Fruit fly (Drosophila melanogaster): ENCODE measurements around the gene CG42709.

CG42709 gene

dm6 chr3L:12813907-12814306 lies 23.9 kb downstream of the CG42709 start, which contains the start of the genes Sf3a2 and CG42588 (continued):
- TF ChIP-seq nerfin-2 (GFP tag; IDR thresholded peaks at IDR 0.05; ENCODE audit: partially characterized antibody) (no peak), abd-A (tag; optimal IDR thresholded peaks at IDR 0.05) (no peak), Ets97D (GFP tag; optimal IDR thresholded peaks at IDR 0.05) (peak; percentile 57), CG2889 (GFP tag; IDR thresholded peaks at IDR 0.05) (0 out of 3 replicates have a peak, but pooled peaks have one; percentile 29), CG10209 (GFP tag; optimal IDR thresholded peaks at IDR 0.05) (peak; percentile 13), CG2875 (GFP tag; optimal IDR thresholded peaks at IDR 0.05) (no peak), Dbx (GFP tag; IDR thresholded peaks at IDR 0.05) (peak; percentile 83), usp (GFP tag; optimal IDR thresholded peaks at IDR 0.05) (no peak), CG9215 (GFP tag; IDR thresholded peaks at IDR 0.05) (peak; percentile 71; the same call in 1 of the 2 replicates), dysf (GFP tag; IDR thresholded peaks at IDR 0.05) (peak; percentile 67; the same call in 2 of the 3 replicates), cas (GFP tag; IDR thresholded peaks at IDR 0.05) (peak; percentile 40; the same call in 1 of the 2 replicates), CG14667 (GFP tag; IDR thresholded peaks at IDR 0.05) (no peak; the same call in 1 of the 2 replicates), MTF-1 (GFP tag; optimal IDR thresholded peaks at IDR 0.05; ENCODE audit: borderline replicate concordance) (no peak), CG12155 (GFP tag; optimal IDR thresholded peaks at IDR 0.05) (peak; percentile 68), crol (GFP tag; IDR thresholded peaks at IDR 0.05) (no peak), Optix (GFP tag; IDR thresholded peaks at IDR 0.05) (0 out of 3 replicates have a peak, but pooled peaks have one; percentile 42), Spps (tag; optimal IDR thresholded peaks at IDR 0.05) (peak; percentile 26), gro (GFP tag; optimal IDR thresholded peaks at IDR 0.05) (no peak), grau (tag; optimal IDR thresholded peaks at IDR 0.05) (peak; percentile 76), jing (GFP tag; optimal IDR thresholded peaks at IDR 0.05) (no peak), CG4360 (GFP tag; IDR thresholded peaks at IDR 0.05) (peak; percentile 62), HLH54F (GFP tag; optimal IDR thresholded peaks at IDR 0.05) (peak; percentile 42), CG8388 (GFP tag; optimal IDR thresholded peaks at IDR 0.05) (peak; percentile 35), CG9609 (GFP tag; optimal IDR thresholded peaks at IDR 0.05) (peak; percentile 10), CG14014 (GFP tag; IDR thresholded peaks at IDR 0.05) (peak; percentile 56), Camta (GFP tag; optimal IDR thresholded peaks at IDR 0.05) (no peak), D19B (GFP tag; optimal IDR thresholded peaks at IDR 0.05) (no peak), ftz-f1 (GFP tag; optimal IDR thresholded peaks at IDR 0.05) (peak; percentile 10), CG17912 (GFP tag; optimal IDR thresholded peaks at IDR 0.05) (no peak), NfI (GFP tag; optimal IDR thresholded peaks at IDR 0.05) (no peak), exex (tag; optimal IDR thresholded peaks at IDR 0.05) (no peak), CG30403 (GFP tag; optimal IDR thresholded peaks at IDR 0.05) (peak; percentile 72), CTCF (GFP tag; optimal IDR thresholded peaks at IDR 0.05) (no peak), psq (GFP tag; optimal IDR thresholded peaks at IDR 0.05) (peak; percentile 58), CG16815 (GFP tag; optimal IDR thresholded peaks at IDR 0.05) (peak; percentile 44), CG33213 (GFP tag; optimal IDR thresholded peaks at IDR 0.05) (no peak), CG10979 (tag; optimal IDR thresholded peaks at IDR 0.05) (peak; percentile 65), CG6765 (GFP tag; optimal IDR thresholded peaks at IDR 0.05) (no peak), CG11456 (GFP tag; IDR thresholded peaks at IDR 0.05) (peak; percentile 89), NFAT (GFP tag; IDR thresholded peaks at IDR 0.05) (peak; percentile 85), Atf-2 (GFP tag; optimal IDR thresholded peaks at IDR 0.05) (no peak), HmgD (GFP tag; optimal IDR thresholded peaks at IDR 0.05) (no peak), CG1024 (GFP tag; IDR thresholded peaks at IDR 0.05) (peak; percentile 34; the same call in 1 of the 2 replicates), ac (GFP tag; optimal IDR thresholded peaks at IDR 0.05) (no peak), ro (GFP tag; IDR thresholded peaks at IDR 0.05) (no peak), cato (GFP tag; optimal IDR thresholded peaks at IDR 0.05; ENCODE audit: borderline replicate concordance) (peak; percentile 32), CG15479 (GFP tag; optimal IDR thresholded peaks at IDR 0.05) (no peak), CG8359 (GFP tag; optimal IDR thresholded peaks at IDR 0.05; ENCODE audit: borderline replicate concordance) (no peak), CG10654 (GFP tag; optimal IDR thresholded peaks at IDR 0.05) (peak; percentile 51), Meics (GFP tag; optimal IDR thresholded peaks at IDR 0.05) (peak; percentile 49), otp (GFP tag; IDR thresholded peaks at IDR 0.05) (no peak), CG11560 (tag; IDR thresholded peaks at IDR 0.05) (no peak)
